Worm (Caenorhabditis elegans): ENCODE data around the gene M03D4.4.

ce11 chrIV:6127252-6127930, at the start of gene M03D4.4:
- no peak for TF ChIP-seq med-1 (GFP tag; optimal IDR thresholded peaks at IDR 0.05; ENCODE audit: insufficient read depth)
- TF ChIP-seq klf-2 (GFP tag; conservative IDR thresholded peaks at IDR 0.05), result no peak
- no peak for TF ChIP-seq cog-1 (tag; optimal IDR thresholded peaks at IDR 0.05)
- TF ChIP-seq tab-1 (GFP tag; IDR thresholded peaks at IDR 0.05), result no peak
- no peak for TF ChIP-seq ref-1 (GFP tag; conservative IDR thresholded peaks at IDR 0.05)
- no peak for TF ChIP-seq ztf-23 (GFP tag; IDR thresholded peaks at IDR 0.05)

All from whole organism, midembryonic.